Fruit fly (Drosophila melanogaster): ENCODE data around the gene Sms.

Sms gene

dm6 chr3L:12305896-12306295 is 28.8 kb upstream of the Sms start:
- TF ChIP-seq Med (GFP tag) (peak; percentile 26), nmo (GFP tag; optimal IDR thresholded peaks at IDR 0.05) (peak; percentile 37), lab (GFP tag; optimal IDR thresholded peaks at IDR 0.05) (peak; percentile 25), Ptx1 (GFP tag; IDR thresholded peaks at IDR 0.05) (peak; percentile 18; the same call in 1 of the 2 replicates), HLH3B (GFP tag; IDR thresholded peaks at IDR 0.05) (0 out of 2 replicates have a peak, but pooled peaks have one; percentile 21), nom (GFP tag; optimal IDR thresholded peaks at IDR 0.05) (no peak), dmrt99B (tag; optimal IDR thresholded peaks at IDR 0.05) (peak; percentile 8), CG11504 (tag; optimal IDR thresholded peaks at IDR 0.05) (peak; percentile 42), CG17385 (GFP tag; optimal IDR thresholded peaks at IDR 0.05) (peak; percentile 12), bsh (GFP tag; optimal IDR thresholded peaks at IDR 0.05) (peak in 1 of 2 experiments; percentile 54), CG2712 (tag; optimal IDR thresholded peaks at IDR 0.05) (peak; percentile 42), CG15269 (tag; optimal IDR thresholded peaks at IDR 0.05) (peak; percentile 26), PHDP (tag; optimal IDR thresholded peaks at IDR 0.05) (peak; percentile 36), CG31441 (GFP tag; IDR thresholded peaks at IDR 0.05) (peak; percentile 42), phol (tag; optimal IDR thresholded peaks at IDR 0.05) (peak; percentile 7), Deaf1 (tag; optimal IDR thresholded peaks at IDR 0.05) (no peak), unpg (GFP tag; optimal IDR thresholded peaks at IDR 0.05) (peak; percentile 9), CoRest (tag; optimal IDR thresholded peaks at IDR 0.05) (no peak), ATbp (GFP tag; optimal IDR thresholded peaks at IDR 0.05) (peak; percentile 2), Xrp1 (GFP tag; IDR thresholded peaks at IDR 0.05) (peak; percentile 34; the same call in 1 of the 2 replicates), gem (tag; optimal IDR thresholded peaks at IDR 0.05) (peak; percentile 53), Scr (GFP tag; IDR thresholded peaks at IDR 0.05; ENCODE audit: partially characterized antibody) (no peak), CG2678 (tag; optimal IDR thresholded peaks at IDR 0.05) (peak; percentile 47), jumu (GFP tag; optimal IDR thresholded peaks at IDR 0.05) (no peak), D19A (tag; optimal IDR thresholded peaks at IDR 0.05) (no peak), lmd (GFP tag; IDR thresholded peaks at IDR 0.05) (0 out of 2 replicates have a peak, but pooled peaks have one; percentile 14), pros (GFP tag; optimal IDR thresholded peaks at IDR 0.05) (no peak), bigmax (GFP tag; optimal IDR thresholded peaks at IDR 0.05) (no peak), Sox102F (GFP tag; optimal IDR thresholded peaks at IDR 0.05) (peak; percentile 31), CG7839 (tag; optimal IDR thresholded peaks at IDR 0.05) (peak; percentile 38), Blimp-1 (GFP tag; optimal IDR thresholded peaks at IDR 0.05) (peak; percentile 26), nau (GFP tag; optimal IDR thresholded peaks at IDR 0.05) (no peak), Xbp1 (GFP tag; optimal IDR thresholded peaks at IDR 0.05) (peak; percentile 9), CG18262 (tag; optimal IDR thresholded peaks at IDR 0.05) (peak; percentile 28), vvl (GFP tag; IDR thresholded peaks at IDR 0.05) (0 out of 2 replicates have a peak, but pooled peaks have one; percentile 6), Abd-B (GFP tag; optimal IDR thresholded peaks at IDR 0.05) (peak; percentile 66), grau (tag; optimal IDR thresholded peaks at IDR 0.05) (peak; percentile 44), lola (GFP tag; optimal IDR thresholded peaks at IDR 0.05) (peak in 1 of 3 experiments; percentile 3), CG13424 (tag; optimal IDR thresholded peaks at IDR 0.05) (peak; percentile 32), CG14667 (GFP tag; IDR thresholded peaks at IDR 0.05) (no peak), CG10959 (GFP tag; IDR thresholded peaks at IDR 0.05) (no peak), row (GFP tag; IDR thresholded peaks at IDR 0.05) (peak; percentile 40; the same call in 1 of the 3 replicates), crol (GFP tag; IDR thresholded peaks at IDR 0.05) (no peak), croc (GFP tag; conservative IDR thresholded peaks at IDR 0.05) (peak; percentile 34; the same call in 1 of the 3 replicates), CG18599 (GFP tag; optimal IDR thresholded peaks at IDR 0.05) (peak; percentile 19), sima (GFP tag; optimal IDR thresholded peaks at IDR 0.05) (no peak), Hr51 (GFP tag; optimal IDR thresholded peaks at IDR 0.05) (peak in 1 of 2 experiments; percentile 26), CG12391 (tag; optimal IDR thresholded peaks at IDR 0.05) (peak; percentile 25)

Data from whole organism, embryonic.